Fruit fly (Drosophila melanogaster): Measurements from ENCODE around the gene Rad23.

The Rad23 gene

DNA sequence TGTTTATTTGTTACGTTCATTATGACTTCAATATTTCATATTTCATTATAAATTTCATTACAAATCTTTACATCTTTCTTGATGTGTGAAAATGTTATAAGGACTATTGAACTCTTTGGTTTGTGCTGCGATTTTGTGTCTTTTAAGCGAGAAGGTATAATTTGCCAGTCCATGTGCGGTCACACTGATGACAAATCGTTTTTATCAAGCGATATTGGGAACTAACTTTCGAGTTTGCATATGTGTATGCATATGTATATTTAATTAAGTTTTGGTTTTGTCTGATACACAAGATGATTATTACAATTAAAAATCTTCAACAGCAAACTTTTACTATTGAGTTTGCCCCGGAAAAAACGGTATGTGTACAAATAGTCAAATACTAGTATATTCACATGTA, at the start of gene Rad23:
Rad23 (plus strand) TSS at position 163 of the 400 bp plus-strand sequence.
- no peak for TF ChIP-seq spab (GFP tag; optimal IDR thresholded peaks at IDR 0.05)
- TF ChIP-seq Sox14 (GFP tag; optimal IDR thresholded peaks at IDR 0.05): peak; percentile 28
- TF ChIP-seq CG31627 (GFP tag; optimal IDR thresholded peaks at IDR 0.05): peak; percentile 15
- TF ChIP-seq ss (GFP tag; optimal IDR thresholded peaks at IDR 0.05): peak in 1 of 2 experiments; percentile 48
- peak; percentile 15 for TF ChIP-seq topi (GFP tag; optimal IDR thresholded peaks at IDR 0.05)
- TF ChIP-seq Ets21C (GFP tag; optimal IDR thresholded peaks at IDR 0.05): no peak
- peak; percentile 15 for TF ChIP-seq pdm3 (GFP tag; optimal IDR thresholded peaks at IDR 0.05)
- no peak for TF ChIP-seq CG11762 (GFP tag; optimal IDR thresholded peaks at IDR 0.05; ENCODE audit: insufficient read depth)
- peak; percentile 15 for TF ChIP-seq CG3032 (tag; optimal IDR thresholded peaks at IDR 0.05)
- TF ChIP-seq Eip78C (GFP tag): peak; percentile 69
- peak; percentile 4 for TF ChIP-seq cyc (GFP tag; optimal IDR thresholded peaks at IDR 0.05)

DNA sequence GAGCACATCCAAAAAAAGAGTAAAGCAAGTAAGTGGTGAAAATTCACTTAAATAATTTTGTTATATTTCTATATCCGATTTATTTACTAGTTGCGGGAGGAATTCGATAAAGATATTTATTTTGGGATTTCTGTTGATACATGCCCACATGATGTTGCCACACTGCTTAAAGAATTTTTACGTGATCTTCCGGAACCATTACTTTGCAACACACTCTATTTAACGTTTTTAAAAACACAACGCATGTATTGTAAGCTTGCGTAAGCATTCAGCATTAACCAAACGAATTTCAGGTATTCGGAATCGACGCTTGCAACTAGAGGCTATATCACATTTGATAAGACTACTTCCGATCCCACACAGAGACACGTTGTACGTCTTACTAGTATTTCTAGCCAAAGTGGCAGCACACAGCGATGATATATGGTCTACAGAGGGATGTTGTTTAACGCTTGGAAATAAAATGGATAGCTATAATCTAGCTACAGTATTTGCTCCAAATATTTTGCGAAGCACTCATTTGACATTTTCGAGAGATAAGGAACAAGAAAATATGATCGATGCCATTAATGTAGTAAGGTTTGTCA, 46.3 kb upstream of the Rad23 start:
- TF ChIP-seq acj6 (GFP tag; optimal IDR thresholded peaks at IDR 0.05) (no peak), CG10631 (GFP tag; optimal IDR thresholded peaks at IDR 0.05) (no peak), CG6276 (GFP tag; optimal IDR thresholded peaks at IDR 0.05) (no peak), cyc (GFP tag; optimal IDR thresholded peaks at IDR 0.05) (no peak), Eip93F (GFP tag; optimal IDR thresholded peaks at IDR 0.05) (no peak), svp (GFP tag) (no peak), Hr39 (GFP tag; optimal IDR thresholded peaks at IDR 0.05) (no peak), CG4318 (GFP tag; optimal IDR thresholded peaks at IDR 0.05) (no peak), CG16779 (tag; optimal IDR thresholded peaks at IDR 0.05) (no peak), dac (GFP tag; optimal IDR thresholded peaks at IDR 0.05) (no peak), CG10669 (GFP tag; optimal IDR thresholded peaks at IDR 0.05) (no peak), CG32006 (GFP tag; optimal IDR thresholded peaks at IDR 0.05) (no peak), CG3919 (GFP tag; optimal IDR thresholded peaks at IDR 0.05) (no peak), CG34406 (GFP tag; optimal IDR thresholded peaks at IDR 0.05) (no peak)

- TF ChIP-seq achi (GFP tag; optimal IDR thresholded peaks at IDR 0.05): no peak
- TF ChIP-seq ss (GFP tag; optimal IDR thresholded peaks at IDR 0.05): no peak
- no peak for TF ChIP-seq CG34406 (GFP tag; optimal IDR thresholded peaks at IDR 0.05)
- TF ChIP-seq Eip75B (GFP tag; optimal IDR thresholded peaks at IDR 0.05): no peak
- no peak for TF ChIP-seq Sox14 (GFP tag; optimal IDR thresholded peaks at IDR 0.05)
- TF ChIP-seq CG31627 (GFP tag; optimal IDR thresholded peaks at IDR 0.05): no peak
- TF ChIP-seq CG9139 (GFP tag; optimal IDR thresholded peaks at IDR 0.05): no peak
- no peak for TF ChIP-seq CG6163 (GFP tag; IDR thresholded peaks at IDR 0.05)
- TF ChIP-seq Smox (GFP tag; optimal IDR thresholded peaks at IDR 0.05): no peak
- no peak for TF ChIP-seq CG32006 (GFP tag; optimal IDR thresholded peaks at IDR 0.05)
- no peak for TF ChIP-seq Ets21C (GFP tag; optimal IDR thresholded peaks at IDR 0.05)
- TF ChIP-seq CG16779 (tag; optimal IDR thresholded peaks at IDR 0.05): no peak
- TF ChIP-seq Sox15 (GFP tag; optimal IDR thresholded peaks at IDR 0.05): no peak
Observed at dm6 chr4:274704-275103, 33.2 kb upstream of the Rad23 start.

DNA sequence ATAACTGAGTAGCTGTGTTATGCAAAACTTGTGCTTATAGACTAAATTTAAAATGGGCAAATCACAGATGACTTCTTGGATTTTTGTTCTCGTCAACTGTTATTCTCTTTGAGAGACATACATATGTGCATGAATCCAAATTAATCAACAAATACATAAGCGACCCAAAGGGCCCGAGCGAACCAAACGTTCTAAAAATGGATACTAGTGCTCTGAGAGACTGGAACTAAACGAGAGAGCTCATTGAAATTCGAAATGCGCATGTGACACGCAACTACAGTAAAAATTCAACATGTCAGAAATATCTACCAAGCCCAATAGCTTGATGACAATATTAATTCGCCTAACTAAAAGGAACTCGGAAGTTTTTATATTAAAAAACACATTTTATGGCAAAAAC, 31.6 kb upstream of the Rad23 start, which contains the start of gene NfI:
NfI (minus strand) TSS at position 45 of the 400 bp plus-strand sequence.
- TF ChIP-seq lz (GFP tag; optimal IDR thresholded peaks at IDR 0.05) (no peak), svp (GFP tag) (peak; percentile 51)

dm6 chr4:292403-292802, 15.5 kb upstream of the Rad23 start:
- TF ChIP-seq Hr4 (GFP tag; optimal IDR thresholded peaks at IDR 0.05): no peak
- no peak for TF ChIP-seq CG11902 (GFP tag; optimal IDR thresholded peaks at IDR 0.05)
- TF ChIP-seq CG34406 (GFP tag; optimal IDR thresholded peaks at IDR 0.05): no peak
